Fruit fly (Drosophila melanogaster) whole organism, embryonic: ENCODE results near the gene lectin-37Db.

ENCODE experiments used
- CG10274 ChIP-seq: fragments of 200-800 bp; sonication (Bioruptor generic); optimal IDR thresholded peaks from 3 replicates; lab custom pipeline; 2017; ENCODE audit warnings: missing biosample characterization, mild to moderate bottlenecking, missing genetic modification characterization
- CG10431 ChIP-seq: fragments of 200-800 bp; sonication (Bioruptor generic); optimal IDR thresholded peaks from 3 replicates; lab custom pipeline; 2018; ENCODE audit warnings: missing biosample characterization, mild to moderate bottlenecking, missing genetic modification characterization
- CG10979 ChIP-seq: fragments of 200-800 bp; sonication (Bioruptor generic); optimal IDR thresholded peaks from 2 replicates; lab custom pipeline; 2018; ENCODE audit warnings: missing biosample characterization, mild to moderate bottlenecking, missing genetic modification characterization, moderate library complexity
- CG11560 ChIP-seq: fragments of 200-800 bp; sonication (Bioruptor generic); IDR thresholded peaks from 3 replicates; pipeline ENCODE4 v1.3.6; 2022; ENCODE audit warnings: missing biosample characterization, missing genetic modification characterization
- CG12071 ChIP-seq: fragments of 200-800 bp; sonication (Bioruptor generic); optimal IDR thresholded peaks from 3 replicates; lab custom pipeline; 2018; ENCODE audit warnings: missing biosample characterization, mild to moderate bottlenecking, missing genetic modification characterization
- CG12104 ChIP-seq: fragments of 200-800 bp; sonication (Bioruptor generic); optimal IDR thresholded peaks from 3 replicates; lab custom pipeline; 2016; ENCODE audit warnings: missing biosample characterization, missing genetic modification characterization
- CG13287 ChIP-seq: fragments of 200-800 bp; sonication (Bioruptor generic); IDR thresholded peaks from 2 replicates; pipeline ENCODE4 v1.3.6; 2022; ENCODE audit warnings: missing biosample characterization, missing genetic modification characterization; ENCODE audit not compliant: partially characterized antibody
- CG13424 ChIP-seq: fragments of 200-800 bp; sonication (Bioruptor generic); optimal IDR thresholded peaks from 2 replicates; lab custom pipeline; 2019; ENCODE audit warnings: missing biosample characterization, mild to moderate bottlenecking, missing genetic modification characterization, moderate library complexity
- CG13624 ChIP-seq: fragments of 200-800 bp; sonication (Bioruptor generic); optimal IDR thresholded peaks from 2 replicates; lab custom pipeline; 2016; ENCODE audit warnings: missing biosample characterization, missing genetic modification characterization
- CG15011 ChIP-seq: fragments of 200-800 bp; sonication (Bioruptor generic); optimal IDR thresholded peaks from 3 replicates; lab custom pipeline; 2018; ENCODE audit warnings: missing biosample characterization, mild to moderate bottlenecking, missing genetic modification characterization
- CG1603 ChIP-seq: fragments of 200-800 bp; sonication (Bioruptor generic); optimal IDR thresholded peaks from 2 replicates; lab custom pipeline; 2019; ENCODE audit warnings: missing biosample characterization, mild to moderate bottlenecking, missing genetic modification characterization, moderate library complexity
- CG16779 ChIP-seq: fragments of 200-800 bp; sonication (Bioruptor generic); IDR thresholded peaks from 2 replicates; pipeline ENCODE4 v1.3.6; 2022; ENCODE audit warnings: missing biosample characterization, missing genetic modification characterization
- CG17361 ChIP-seq: fragments of 200-800 bp; sonication (Bioruptor generic); IDR thresholded peaks from 3 replicates; pipeline ENCODE4 v1.3.6; 2022; ENCODE audit warnings: missing biosample characterization, missing genetic modification characterization
- CG18599 ChIP-seq: fragments of 200-800 bp; sonication (Bioruptor generic); optimal IDR thresholded peaks from 3 replicates; lab custom pipeline; 2017; ENCODE audit warnings: missing biosample characterization, missing genetic modification characterization, mild to moderate bottlenecking, moderate library complexity, missing genetic modification reagents
- CG2120 ChIP-seq: fragments of 200-800 bp; sonication (Bioruptor generic); optimal IDR thresholded peaks from 3 replicates; lab custom pipeline; 2016; ENCODE audit warnings: missing biosample characterization, missing genetic modification characterization
- CG3407 ChIP-seq: fragments of 200-800 bp; sonication (Bioruptor generic); optimal IDR thresholded peaks from 2 replicates; lab custom pipeline; 2018; ENCODE audit warnings: missing biosample characterization, mild to moderate bottlenecking, missing genetic modification characterization
- CG34422 ChIP-seq: fragments of 200-800 bp; sonication (Bioruptor generic); IDR thresholded peaks from 3 replicates; pipeline ENCODE4 v1.3.6; 2022; ENCODE audit warnings: missing biosample characterization, missing genetic modification characterization
- CG4328 ChIP-seq: fragments of 200-800 bp; sonication (Bioruptor generic); optimal IDR thresholded peaks from 3 replicates; lab custom pipeline; 2017; ENCODE audit warnings: missing biosample characterization, missing genetic modification reagents, missing genetic modification characterization
- CG7271 ChIP-seq: fragments of 200-800 bp; sonication (Bioruptor generic); optimal IDR thresholded peaks from 2 replicates; lab custom pipeline; 2018; ENCODE audit warnings: missing biosample characterization, mild to moderate bottlenecking, missing genetic modification characterization, moderate library complexity
- CG7963 ChIP-seq: fragments of 200-800 bp; sonication (Bioruptor generic); IDR thresholded peaks from 3 replicates; pipeline ENCODE4 v1.3.6; 2022; ENCODE audit warnings: missing biosample characterization, missing genetic modification characterization; ENCODE audit not compliant: partially characterized antibody
- Dip2 ChIP-seq: fragments of 200-800 bp; sonication (Bioruptor generic); IDR thresholded peaks from 2 replicates; pipeline ENCODE4 v1.3.6; 2022; ENCODE audit warnings: missing biosample characterization, missing genetic modification characterization
- Ets97D ChIP-seq: fragments of 200-800 bp; sonication (Bioruptor generic); optimal IDR thresholded peaks from 3 replicates; lab custom pipeline; 2016; ENCODE audit warnings: missing biosample characterization, missing genetic modification characterization
- Fer3 ChIP-seq: fragments of 200-800 bp; sonication (Bioruptor generic); optimal IDR thresholded peaks from 2 replicates; lab custom pipeline; 2018; ENCODE audit warnings: missing biosample characterization, mild to moderate bottlenecking, missing genetic modification characterization, moderate library complexity
- Hey ChIP-seq: fragments of 200-800 bp; sonication (Bioruptor generic); optimal IDR thresholded peaks from 3 replicates; lab custom pipeline; 2018; ENCODE audit warnings: missing biosample characterization, mild to moderate bottlenecking, missing genetic modification characterization
- Hr3 ChIP-seq: fragments of 200-800 bp; sonication (Bioruptor generic); optimal IDR thresholded peaks from 3 replicates; lab custom pipeline; 2016; ENCODE audit warnings: missing biosample characterization, missing genetic modification characterization
- Hr39 ChIP-seq: fragments of >200 bp; optimal IDR thresholded peaks from 2 replicates; lab custom pipeline; 2017
- Hsf ChIP-seq: fragments of 200-800 bp; sonication (Bioruptor generic); optimal IDR thresholded peaks from 3 replicates; lab custom pipeline; 2016; ENCODE audit warnings: missing biosample characterization, missing genetic modification characterization
- Jarid2 ChIP-seq: fragments of 200-800 bp; sonication (Bioruptor generic); optimal IDR thresholded peaks from 3 replicates; lab custom pipeline; 2017; ENCODE audit warnings: mild to moderate bottlenecking, missing biosample characterization, missing genetic modification reagents, missing genetic modification characterization
- Lpt ChIP-seq: fragments of >200 bp; optimal IDR thresholded peaks from 2 replicates; lab custom pipeline; 2018; ENCODE audit warnings: missing biosample characterization, missing genetic modification characterization
- MTF-1 ChIP-seq: fragments of 200-800 bp; sonication (Bioruptor generic); optimal IDR thresholded peaks from 2 replicates; lab custom pipeline; 2018; ENCODE audit warnings: missing biosample characterization, mild to moderate bottlenecking, missing genetic modification characterization, borderline replicate concordance
- NK7.1 ChIP-seq: fragments of 200-800 bp; sonication (Bioruptor generic); optimal IDR thresholded peaks from 3 replicates; lab custom pipeline; 2016; ENCODE audit warnings: missing biosample characterization, missing genetic modification characterization
- Poxn ChIP-seq: fragments of 200-800 bp; sonication (Bioruptor generic); IDR thresholded peaks from 2 replicates; pipeline ENCODE4 v1.3.6; 2022; ENCODE audit warnings: missing biosample characterization, missing genetic modification characterization
- bab2 ChIP-seq: fragments of 200-800 bp; sonication (Bioruptor generic); optimal IDR thresholded peaks from 2 replicates; lab custom pipeline; 2016; ENCODE audit warnings: missing biosample characterization, missing genetic modification characterization
- crc ChIP-seq: fragments of 200-800 bp; sonication (Bioruptor generic); optimal IDR thresholded peaks from 2 replicates; lab custom pipeline; 2016; ENCODE audit warnings: missing biosample characterization, missing genetic modification characterization
- dan ChIP-seq: fragments of 200-800 bp; sonication (Bioruptor generic); IDR thresholded peaks from 2 replicates; pipeline ENCODE4 v1.3.6; 2022; ENCODE audit warnings: missing biosample characterization, missing genetic modification characterization
- dmrt99B ChIP-seq: fragments of 200-800 bp; sonication (Bioruptor generic); optimal IDR thresholded peaks from 2 replicates; lab custom pipeline; 2018; ENCODE audit warnings: missing biosample characterization, mild to moderate bottlenecking, missing genetic modification characterization, moderate library complexity
- grau ChIP-seq: fragments of 200-800 bp; optimal IDR thresholded peaks from 3 replicates; lab custom pipeline; 2019; ENCODE audit warnings: missing biosample characterization, mild to moderate bottlenecking, missing genetic modification characterization, moderate library complexity
- gsb ChIP-seq: fragments of 200-800 bp; sonication (Bioruptor generic); IDR thresholded peaks from 2 replicates; pipeline ENCODE4 v1.3.6; 2022; ENCODE audit warnings: missing biosample characterization, missing genetic modification characterization
- ham ChIP-seq: fragments of 200-800 bp; sonication (Bioruptor generic); IDR thresholded peaks from 2 replicates; pipeline ENCODE4 v1.3.6; 2022; ENCODE audit warnings: missing biosample characterization, missing genetic modification characterization
- hbn ChIP-seq: fragments of 200-800 bp; sonication (Bioruptor generic); IDR thresholded peaks from 2 replicates; pipeline ENCODE4 v1.3.6; 2022; ENCODE audit warnings: missing biosample characterization, missing genetic modification characterization; ENCODE audit not compliant: partially characterized antibody
- lilli ChIP-seq: fragments of 200-800 bp; sonication (Bioruptor generic); optimal IDR thresholded peaks from 3 replicates; lab custom pipeline; 2016; ENCODE audit warnings: missing biosample characterization, missing genetic modification characterization
- nerfin-1 ChIP-seq: fragments of 200-800 bp; sonication (Bioruptor generic); optimal IDR thresholded peaks from 3 replicates; lab custom pipeline; 2019; ENCODE audit warnings: missing biosample characterization, mild to moderate bottlenecking, missing genetic modification characterization, moderate library complexity
- peb ChIP-seq: fragments of 200-800 bp; sonication (Bioruptor generic); IDR thresholded peaks from 2 replicates; pipeline ENCODE4 v1.3.6; 2022; ENCODE audit warnings: missing biosample characterization, missing genetic modification characterization
- repo ChIP-seq: fragments of 200-800 bp; sonication (Bioruptor generic); optimal IDR thresholded peaks from 2 replicates; lab custom pipeline; 2016; ENCODE audit warnings: missing biosample characterization, missing genetic modification characterization
- sens ChIP-seq: fragments of 200-800 bp; sonication (Bioruptor generic); peaks from one replicate; lab custom pipeline; 2016; ENCODE audit warnings: missing biosample characterization, missing genetic modification characterization
- slou ChIP-seq: fragments of 200-800 bp; sonication (Bioruptor generic); optimal IDR thresholded peaks from 3 replicates; lab custom pipeline; 2016; ENCODE audit warnings: missing biosample characterization, missing genetic modification characterization
- tio ChIP-seq: fragments of 200-800 bp; sonication (Bioruptor generic); optimal IDR thresholded peaks from 2 replicates; lab custom pipeline; 2017; ENCODE audit warnings: missing biosample characterization, missing genetic modification characterization, inconsistent platforms
- tna ChIP-seq: fragments of 200-800 bp; sonication (Bioruptor generic); IDR thresholded peaks from 2 replicates; pipeline ENCODE4 v1.3.6; 2022; ENCODE audit warnings: missing biosample characterization, missing genetic modification characterization; ENCODE audit not compliant: partially characterized antibody
- toy ChIP-seq: fragments of 200-800 bp; sonication (Bioruptor generic); IDR thresholded peaks from 2 replicates; pipeline ENCODE4 v1.3.6; 2022; ENCODE audit warnings: missing biosample characterization, missing genetic modification characterization
- unc-4 ChIP-seq: fragments of 200-800 bp; sonication (Bioruptor generic); IDR thresholded peaks from 2 replicates; pipeline ENCODE4 v1.3.6; 2022; ENCODE audit warnings: missing biosample characterization, missing genetic modification characterization; ENCODE audit not compliant: partially characterized antibody
- usp ChIP-seq: fragments of >200 bp; optimal IDR thresholded peaks from 2 replicates; lab custom pipeline; 2017; ENCODE audit warnings: missing biosample characterization, missing genetic modification characterization
- zf30C ChIP-seq: fragments of 200-800 bp; sonication (Bioruptor generic); optimal IDR thresholded peaks from 3 replicates; lab custom pipeline; 2018; ENCODE audit warnings: missing biosample characterization, mild to moderate bottlenecking, missing genetic modification characterization

The lectin-37Db gene

DNA sequence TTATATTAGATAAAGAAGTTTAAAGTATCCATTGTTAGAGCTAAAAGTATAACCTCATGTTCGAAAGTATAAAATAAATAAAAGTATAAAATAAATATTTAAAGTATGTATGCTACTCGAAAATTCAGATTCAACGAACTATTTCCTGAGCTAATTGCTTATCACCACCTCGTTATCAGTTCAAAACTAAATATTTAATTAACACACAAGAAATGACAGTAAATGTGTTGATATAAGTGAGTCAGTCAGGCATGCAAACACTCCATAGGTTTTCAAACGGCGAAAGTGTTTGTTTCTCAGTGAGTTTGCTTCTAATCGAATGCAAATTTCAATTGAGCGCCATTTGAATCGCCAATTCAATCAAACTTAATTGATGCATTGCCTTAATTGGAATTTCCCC, 15.4 kb downstream of the lectin-37Db start (continued):
- no peak for TF ChIP-seq Hey (tag; lab: Kevin White, UChicago)
- no peak for TF ChIP-seq CG13624 (GFP tag; lab: Kevin White, UChicago)
- peak; percentile 85 for TF ChIP-seq MTF-1 (GFP tag; lab: Kevin White, UChicago)
- TF ChIP-seq toy (GFP tag; lab: Robert Waterston, UW) = no peak
- peak; percentile 64 for TF ChIP-seq CG18599
- peak; percentile 20 for TF ChIP-seq CG10979 (tag; lab: Kevin White, UChicago)
- no peak for TF ChIP-seq unc-4 (GFP tag; lab: Robert Waterston, UW)
- TF ChIP-seq tio (GFP tag; lab: Kevin White, UChicago) = no peak
- no peak for TF ChIP-seq zf30C
- no peak for TF ChIP-seq Dip2 (GFP tag; lab: Robert Waterston, UW)
- no peak for TF ChIP-seq CG34422 (GFP tag; lab: Robert Waterston, UW)
- no peak for TF ChIP-seq usp
- no peak for TF ChIP-seq slou
- TF ChIP-seq CG4328 (GFP tag; lab: Kevin White, UChicago) = peak; percentile 60
- peak; percentile 73 for TF ChIP-seq CG12071 (GFP tag; lab: Kevin White, UChicago)
- peak; percentile 77 for TF ChIP-seq sens (GFP tag; lab: Kevin White, UChicago)
- peak; percentile 51 for TF ChIP-seq CG15011 (GFP tag; lab: Kevin White, UChicago)
- TF ChIP-seq lilli (GFP tag; lab: Kevin White, UChicago) = no peak
- TF ChIP-seq Jarid2 = peak; percentile 23
- TF ChIP-seq CG16779 (GFP tag; lab: Robert Waterston, UW) = no peak
- no peak for TF ChIP-seq Hr39 (lab: Kevin White, UChicago)
- no peak for TF ChIP-seq Hsf (GFP tag; lab: Kevin White, UChicago)
- TF ChIP-seq bab2 (GFP tag; lab: Kevin White, UChicago) = no peak
- TF ChIP-seq tna (GFP tag; lab: Robert Waterston, UW) = no peak
- no peak for TF ChIP-seq CG7271 (tag; lab: Kevin White, UChicago)
- no peak for TF ChIP-seq dan (GFP tag; lab: Robert Waterston, UW)
- peak; percentile 71 for TF ChIP-seq nerfin-1 (tag; lab: Kevin White, UChicago)
- TF ChIP-seq CG1603 = peak; percentile 68
- TF ChIP-seq ham = no peak
- TF ChIP-seq CG12104 = peak; percentile 16
- TF ChIP-seq CG10431 (GFP tag; lab: Kevin White, UChicago) = peak; percentile 78
- no peak for TF ChIP-seq peb (GFP tag; lab: Robert Waterston, UW)
- TF ChIP-seq CG2120 = no peak
- TF ChIP-seq CG13287 (GFP tag; lab: Robert Waterston, UW) = no peak
- no peak for TF ChIP-seq Lpt (GFP tag; lab: Kevin White, UChicago)
- peak; percentile 83 for TF ChIP-seq CG3407
- TF ChIP-seq CG7963 = no peak
- no peak for TF ChIP-seq Hr3
- no peak for TF ChIP-seq gsb (GFP tag; lab: Robert Waterston, UW)
- TF ChIP-seq CG17361 (GFP tag; lab: Robert Waterston, UW) = peak; percentile 33; the same call in 1 of the 3 replicates
- peak; percentile 21 for TF ChIP-seq grau (tag; lab: Kevin White, UChicago)
- TF ChIP-seq hbn = no peak
- peak; percentile 41 for TF ChIP-seq dmrt99B (tag; lab: Kevin White, UChicago)
- no peak for TF ChIP-seq Ets97D (GFP tag; lab: Kevin White, UChicago)
- TF ChIP-seq repo (GFP tag; lab: Kevin White, UChicago) = no peak
- no peak for TF ChIP-seq crc (GFP tag; lab: Kevin White, UChicago)
- TF ChIP-seq CG13424 = peak; percentile 59
- peak; percentile 34 for TF ChIP-seq Fer3 (tag; lab: Kevin White, UChicago)
- no peak for TF ChIP-seq Poxn
- TF ChIP-seq CG10274 (GFP tag; lab: Kevin White, UChicago) = no peak
- no peak for TF ChIP-seq CG11560 (tag; lab: Robert Waterston, UW)
- no peak for TF ChIP-seq NK7.1 (GFP tag; lab: Kevin White, UChicago)
